Fruit fly (Drosophila melanogaster) whole organism, prepupa: Measurements from ENCODE around the gene tal-AA.

Experiments used
- Blimp-1 ChIP-seq: fragments of 200-800 bp; sonication (Bioruptor generic); optimal IDR thresholded peaks from 3 replicates; lab custom pipeline; 2017; ENCODE audit warnings: missing biosample characterization, missing genetic modification characterization, mild to moderate bottlenecking, moderate library complexity, missing genetic modification reagents
- CG10631 ChIP-seq: fragments of 200-800 bp; sonication (Bioruptor generic); optimal IDR thresholded peaks from 2 replicates; lab custom pipeline; 2016; ENCODE audit warnings: missing biosample characterization, missing genetic modification characterization
- CG10669 ChIP-seq: fragments of 200-800 bp; sonication (Bioruptor generic); optimal IDR thresholded peaks from 3 replicates; lab custom pipeline; 2018; ENCODE audit warnings: missing biosample characterization, mild to moderate bottlenecking, missing genetic modification characterization, moderate library complexity
- CG11294 ChIP-seq: fragments of 200-800 bp; sonication (Bioruptor generic); IDR thresholded peaks from 2 replicates; pipeline ENCODE4 v1.3.6; 2022; ENCODE audit warnings: missing biosample characterization, missing genetic modification characterization
- CG11902 ChIP-seq: fragments of 200-800 bp; sonication (Bioruptor generic); optimal IDR thresholded peaks from 3 replicates; lab custom pipeline; 2016; ENCODE audit warnings: missing biosample characterization, missing genetic modification characterization
- CG15336 ChIP-seq: fragments of 200-800 bp; sonication (Bioruptor generic); IDR thresholded peaks from 2 replicates; pipeline ENCODE4 v1.3.6; 2022; ENCODE audit warnings: missing biosample characterization, missing genetic modification characterization
- CG16779 ChIP-seq: fragments of 200-800 bp; sonication (Bioruptor generic); optimal IDR thresholded peaks from 3 replicates; lab custom pipeline; 2017; ENCODE audit warnings: missing biosample characterization, mild to moderate bottlenecking, missing genetic modification characterization
- CG3032 ChIP-seq: fragments of 200-800 bp; optimal IDR thresholded peaks from 2 replicates; lab custom pipeline; 2019; ENCODE audit warnings: missing biosample characterization, mild to moderate bottlenecking, missing genetic modification characterization, moderate library complexity
- CG31627 ChIP-seq: fragments of 200-800 bp; sonication (Bioruptor generic); optimal IDR thresholded peaks from 3 replicates; lab custom pipeline; 2016; ENCODE audit warnings: missing biosample characterization, missing genetic modification characterization
- CG32006 ChIP-seq: fragments of 200-800 bp; sonication (Bioruptor generic); optimal IDR thresholded peaks from 3 replicates; lab custom pipeline; 2017; ENCODE audit warnings: missing biosample characterization, mild to moderate bottlenecking, missing genetic modification characterization
- CG34406 ChIP-seq: fragments of 200-800 bp; sonication (Bioruptor generic); optimal IDR thresholded peaks from 3 replicates; lab custom pipeline; 2016; ENCODE audit warnings: missing biosample characterization, missing genetic modification characterization
- CG3919 ChIP-seq: fragments of 200-800 bp; sonication (Bioruptor generic); optimal IDR thresholded peaks from 3 replicates; lab custom pipeline; 2016; ENCODE audit warnings: missing biosample characterization, missing genetic modification characterization
- CG4318 ChIP-seq: fragments of 200-800 bp; sonication (Bioruptor generic); optimal IDR thresholded peaks from 3 replicates; lab custom pipeline; 2017; ENCODE audit warnings: missing biosample characterization, mild to moderate bottlenecking, missing genetic modification characterization
- CG6163 ChIP-seq: fragments of 200-800 bp; sonication (Bioruptor generic); IDR thresholded peaks from 3 replicates; pipeline ENCODE4 v1.3.6; 2022; ENCODE audit warnings: missing biosample characterization, missing genetic modification characterization
- CG6276 ChIP-seq: fragments of 200-800 bp; sonication (Bioruptor generic); optimal IDR thresholded peaks from 2 replicates; lab custom pipeline; 2017; ENCODE audit warnings: missing biosample characterization, mild to moderate bottlenecking, missing genetic modification characterization
- CG6792 ChIP-seq: fragments of 200-800 bp; sonication (Bioruptor generic); optimal IDR thresholded peaks from 3 replicates; lab custom pipeline; 2016; ENCODE audit warnings: missing biosample characterization, missing genetic modification characterization
- CG6808 ChIP-seq: fragments of 200-800 bp; sonication (Bioruptor generic); optimal IDR thresholded peaks from 3 replicates; lab custom pipeline; 2017; ENCODE audit warnings: missing biosample characterization, missing genetic modification characterization, mild to moderate bottlenecking, moderate library complexity, missing genetic modification reagents
- CG6854 ChIP-seq: fragments of 200-800 bp; sonication (Bioruptor generic); optimal IDR thresholded peaks from 2 replicates; lab custom pipeline; 2017; ENCODE audit warnings: missing biosample characterization, mild to moderate bottlenecking, missing genetic modification characterization
- CG7368 ChIP-seq: fragments of 200-800 bp; sonication (Bioruptor generic); optimal IDR thresholded peaks from 3 replicates; lab custom pipeline; 2016; ENCODE audit warnings: missing biosample characterization, missing genetic modification characterization
- CG8632 ChIP-seq: fragments of 200-800 bp; sonication (Bioruptor generic); optimal IDR thresholded peaks from 3 replicates; lab custom pipeline; 2016; ENCODE audit warnings: missing biosample characterization, missing genetic modification characterization
- CG9139 ChIP-seq: fragments of 200-800 bp; sonication (Bioruptor generic); optimal IDR thresholded peaks from 3 replicates; lab custom pipeline; 2017; ENCODE audit warnings: missing biosample characterization, mild to moderate bottlenecking, missing genetic modification characterization
- Eip75B ChIP-seq: fragments of 200-800 bp; sonication (Bioruptor generic); optimal IDR thresholded peaks from 3 replicates; lab custom pipeline; 2016; ENCODE audit warnings: missing biosample characterization, missing genetic modification characterization
- Eip78C ChIP-seq: fragments of 200-800 bp; sonication (Bioruptor generic); peaks from one replicate; lab custom pipeline; 2016; ENCODE audit warnings: missing biosample characterization, missing genetic modification characterization
- Eip93F ChIP-seq: fragments of 200-800 bp; sonication (Bioruptor generic); optimal IDR thresholded peaks from 2 replicates; lab custom pipeline; 2016; ENCODE audit warnings: missing biosample characterization, mild to moderate bottlenecking, missing genetic modification characterization
- Ets21C ChIP-seq: fragments of 200-800 bp; sonication (Bioruptor generic); optimal IDR thresholded peaks from 3 replicates; lab custom pipeline; 2016; ENCODE audit warnings: missing biosample characterization, missing genetic modification characterization
- Ets96B ChIP-seq: fragments of 200-800 bp; optimal IDR thresholded peaks from 2 replicates; lab custom pipeline; 2019; ENCODE audit warnings: missing biosample characterization, mild to moderate bottlenecking, missing genetic modification characterization, moderate library complexity
- Gug ChIP-seq: fragments of 200-800 bp; sonication (Bioruptor generic); IDR thresholded peaks from 2 replicates; pipeline ENCODE4 v1.3.6; 2022; ENCODE audit warnings: missing biosample characterization, missing genetic modification characterization
- Hr38 ChIP-seq: sonication (Bioruptor generic); optimal IDR thresholded peaks from 2 replicates; lab custom pipeline; 2016; ENCODE audit warnings: missing biosample characterization, missing genetic modification characterization
- Hr39 ChIP-seq: fragments of 200-800 bp; sonication (Bioruptor generic); optimal IDR thresholded peaks from 2 replicates; lab custom pipeline; 2016; ENCODE audit warnings: missing biosample characterization, missing genetic modification characterization
- Hr4 ChIP-seq: fragments of 200-800 bp; sonication (Bioruptor generic); optimal IDR thresholded peaks from 3 replicates; lab custom pipeline; 2016; ENCODE audit warnings: missing biosample characterization, missing genetic modification characterization
- Met ChIP-seq: fragments of 200-800 bp; sonication (Bioruptor generic); optimal IDR thresholded peaks from 3 replicates; lab custom pipeline; 2016; ENCODE audit warnings: missing biosample characterization, missing genetic modification characterization
- OdsH ChIP-seq: fragments of 200-800 bp; sonication (Bioruptor generic); optimal IDR thresholded peaks from 3 replicates; lab custom pipeline; 2016; ENCODE audit warnings: missing biosample characterization, missing genetic modification characterization
- Smox ChIP-seq: fragments of 200-800 bp; sonication (Bioruptor generic); optimal IDR thresholded peaks from 3 replicates; lab custom pipeline; 2016; ENCODE audit warnings: missing biosample characterization, missing genetic modification characterization
- Sox102F ChIP-seq: fragments of 200-800 bp; sonication (Bioruptor generic); optimal IDR thresholded peaks from 2 replicates; lab custom pipeline; 2016; ENCODE audit warnings: missing biosample characterization, mild to moderate bottlenecking, missing genetic modification characterization
- Sox14 ChIP-seq: fragments of 200-800 bp; sonication (Bioruptor generic); optimal IDR thresholded peaks from 3 replicates; lab custom pipeline; 2016; ENCODE audit warnings: missing biosample characterization, missing genetic modification characterization
- achi ChIP-seq: fragments of 200-800 bp; sonication (Bioruptor generic); optimal IDR thresholded peaks from 3 replicates; lab custom pipeline; 2016; ENCODE audit warnings: missing biosample characterization, missing genetic modification characterization
- acj6 ChIP-seq: fragments of 200-800 bp; sonication (Bioruptor generic); optimal IDR thresholded peaks from 3 replicates; lab custom pipeline; 2016; ENCODE audit warnings: missing biosample characterization, missing genetic modification characterization
- cyc ChIP-seq: fragments of 200-800 bp; sonication (Bioruptor generic); optimal IDR thresholded peaks from 3 replicates; lab custom pipeline; 2016; ENCODE audit warnings: missing biosample characterization, missing genetic modification characterization
- dac ChIP-seq: fragments of 200-800 bp; sonication (Bioruptor generic); optimal IDR thresholded peaks from 2 replicates; lab custom pipeline; 2017; ENCODE audit warnings: missing biosample characterization, mild to moderate bottlenecking, missing genetic modification characterization
- dsx ChIP-seq: fragments of 200-800 bp; optimal IDR thresholded peaks from 3 replicates; lab custom pipeline; 2019; ENCODE audit warnings: missing biosample characterization, mild to moderate bottlenecking, missing genetic modification characterization, moderate library complexity; ENCODE audit not compliant: poor library complexity, severe bottlenecking
- eg ChIP-seq: fragments of 200-800 bp; sonication (Bioruptor generic); IDR thresholded peaks from 3 replicates; pipeline ENCODE4 v1.3.6; 2022; ENCODE audit warnings: missing biosample characterization, missing genetic modification characterization
- esn ChIP-seq: fragments of 200-800 bp; sonication (Bioruptor generic); optimal IDR thresholded peaks from 2 replicates; lab custom pipeline; 2016; ENCODE audit warnings: missing biosample characterization, mild to moderate bottlenecking, missing genetic modification characterization, moderate library complexity
- fd59A ChIP-seq: fragments of 200-800 bp; sonication (Bioruptor generic); optimal IDR thresholded peaks from 2 replicates; lab custom pipeline; 2017; ENCODE audit warnings: missing biosample characterization, mild to moderate bottlenecking, missing genetic modification characterization, missing genetic modification reagents
- fd85E ChIP-seq: fragments of 200-800 bp; sonication (Bioruptor generic); optimal IDR thresholded peaks from 3 replicates; lab custom pipeline; 2016; ENCODE audit warnings: missing biosample characterization, missing genetic modification characterization
- fkh ChIP-seq: fragments of 200-800 bp; sonication (Bioruptor generic); optimal IDR thresholded peaks from 3 replicates; lab custom pipeline; 2017; ENCODE audit warnings: missing biosample characterization, mild to moderate bottlenecking, missing genetic modification characterization, moderate library complexity
- lz ChIP-seq: fragments of 200-800 bp; sonication (Bioruptor generic); optimal IDR thresholded peaks from 3 replicates; lab custom pipeline; 2016; ENCODE audit warnings: missing biosample characterization, missing genetic modification characterization
- net ChIP-seq: fragments of 200-800 bp; sonication (Bioruptor generic); optimal IDR thresholded peaks from 3 replicates; lab custom pipeline; 2016; ENCODE audit warnings: missing biosample characterization, missing genetic modification characterization
- pdm3 ChIP-seq: fragments of 200-800 bp; sonication (Bioruptor generic); optimal IDR thresholded peaks from 3 replicates; lab custom pipeline; 2016; ENCODE audit warnings: missing biosample characterization, missing genetic modification characterization
- salr ChIP-seq, 2 experiments: fragments of 200-800 bp; sonication (Bioruptor generic); optimal IDR thresholded peaks; 3 replicates each; lab custom pipeline; 2016 to 2018; ENCODE audit warnings: missing biosample characterization in 2 of 2, missing genetic modification characterization in 2 of 2, mild to moderate bottlenecking in 1 of 2
- ss ChIP-seq, 2 experiments: fragments of 200-800 bp; sonication (Bioruptor generic); optimal IDR thresholded peaks; 2 replicates in 1 of 2; 3 replicates in 1 of 2; lab custom pipeline; 2017 to 2018; ENCODE audit warnings: mild to moderate bottlenecking in 2 of 2, missing biosample characterization in 2 of 2, missing genetic modification characterization in 2 of 2, moderate library complexity in 1 of 2
- topi ChIP-seq: fragments of 200-800 bp; sonication (Bioruptor generic); optimal IDR thresholded peaks from 3 replicates; lab custom pipeline; 2016; ENCODE audit warnings: missing biosample characterization, missing genetic modification characterization
- vri ChIP-seq: fragments of 200-800 bp; sonication (Bioruptor generic); optimal IDR thresholded peaks from 3 replicates; lab custom pipeline; 2016; ENCODE audit warnings: missing biosample characterization, mild to moderate bottlenecking, missing genetic modification characterization

tal-AA gene

DNA sequence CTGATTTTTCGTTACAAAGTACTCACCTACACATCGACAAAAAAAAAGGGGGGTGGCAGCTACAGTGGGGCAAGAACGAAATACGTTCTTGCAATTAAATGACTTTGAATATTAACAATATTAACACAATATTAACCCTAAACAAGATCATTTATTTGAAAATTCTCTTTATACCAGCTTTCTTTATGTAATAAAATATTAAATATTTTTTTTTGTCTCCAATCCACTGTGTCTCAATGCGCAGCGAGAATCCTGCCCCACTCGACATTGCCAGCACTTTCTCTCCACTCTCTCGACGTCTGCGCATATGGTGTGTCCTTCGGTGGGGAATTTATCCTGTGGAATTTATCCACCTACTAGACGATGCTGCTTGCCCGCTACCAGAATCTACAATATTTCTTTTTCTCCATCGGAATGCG lies 12.5 kb upstream of the tal-AA start:
- TF ChIP-seq CG32006 (GFP tag; lab: Kevin White, UChicago) (peak; percentile 81), cyc (peak; percentile 50), pdm3 (GFP tag; lab: Kevin White, UChicago) (peak; percentile 55), fd59A (GFP tag; lab: Kevin White, UChicago) (peak; percentile 43), CG11902 (GFP tag; lab: Kevin White, UChicago) (peak; percentile 48), Sox102F (peak; percentile 60), CG6808 (GFP tag; lab: Kevin White, UChicago) (peak; percentile 78), OdsH (GFP tag; lab: Kevin White, UChicago) (peak; percentile 72), dsx (GFP tag; lab: Kevin White, UChicago) (no peak), CG11294 (peak; percentile 75), CG31627 (GFP tag; lab: Kevin White, UChicago) (peak; percentile 40), CG6276 (GFP tag; lab: Kevin White, UChicago) (peak; percentile 53), CG6163 (peak; percentile 92), CG6854 (GFP tag; lab: Kevin White, UChicago) (peak; percentile 8), eg (GFP tag; lab: Robert Waterston, UW) (peak; percentile 91), CG8632 (GFP tag; lab: Kevin White, UChicago) (peak; percentile 76), fkh (GFP tag; lab: Kevin White, UChicago) (peak; percentile 62), vri (GFP tag; lab: Kevin White, UChicago) (peak; percentile 53), acj6 (peak; percentile 71), ss (GFP tag; optimal IDR thresholded peaks at IDR 0.05; lab: Kevin White, UChicago) (peak; percentile 50 to 85), Ets96B (peak; percentile 46), Eip78C (peak; percentile 93), Eip75B (GFP tag; lab: Kevin White, UChicago) (peak; percentile 69), Smox (GFP tag; lab: Kevin White, UChicago) (peak; percentile 62), topi (GFP tag; lab: Kevin White, UChicago) (peak; percentile 65), Eip93F (no peak), Met (GFP tag; lab: Kevin White, UChicago) (peak; percentile 71), Ets21C (GFP tag; lab: Kevin White, UChicago) (peak; percentile 10), salr (GFP tag; optimal IDR thresholded peaks at IDR 0.05; lab: Kevin White, UChicago) (no peak), Blimp-1 (GFP tag; lab: Kevin White, UChicago) (peak; percentile 14), CG15336 (peak; percentile 91), CG10631 (peak; percentile 75), CG6792 (peak; percentile 68), achi (GFP tag; lab: Kevin White, UChicago) (peak; percentile 84), Hr4 (GFP tag; lab: Kevin White, UChicago) (peak; percentile 67), fd85E (no peak), esn (GFP tag; lab: Kevin White, UChicago) (peak; percentile 75), Sox14 (peak; percentile 40), CG4318 (peak; percentile 61), CG9139 (GFP tag; lab: Kevin White, UChicago) (peak; percentile 65), lz (peak; percentile 70), CG7368 (GFP tag; lab: Kevin White, UChicago) (peak; percentile 53), Hr38 (GFP tag; lab: Kevin White, UChicago) (no peak), Hr39 (GFP tag; lab: Kevin White, UChicago) (peak; percentile 10), CG34406 (GFP tag; lab: Kevin White, UChicago) (peak; percentile 75), CG10669 (peak; percentile 65), CG16779 (tag; lab: Kevin White, UChicago) (peak; percentile 46), CG3919 (GFP tag; lab: Kevin White, UChicago) (peak; percentile 80), CG3032 (tag; lab: Kevin White, UChicago) (peak; percentile 51), net (peak; percentile 70), dac (GFP tag; lab: Kevin White, UChicago) (peak; percentile 36), Gug (GFP tag; lab: Robert Waterston, UW) (peak; percentile 84)
